2 fruit fly cellular contexts compared by ENCODE assay signal in genomic region chr3R:4632639-4633038, dm6.
TF ChIP-seq lines count a peak whose summit lies in the region.

No protein-coding gene starts in this region.

- TF ChIP-seq CTCF in S2 (optimal IDR thresholded peaks at IDR 0.05; lab: Kevin White, UChicago): peak; percentile 59 to 76
- TF ChIP-seq CTCF in whole organism, embryonic (GFP tag; optimal IDR thresholded peaks at IDR 0.05; lab: Kevin White, UChicago): peak; percentile 84

TF ChIP-seq in whole organism, embryonic, 481 proteins besides CTCF, POLR2A, EP300 and RAD21:
- TF ChIP-seq CG12104 (GFP tag; optimal IDR thresholded peaks at IDR 0.05; lab: Kevin White, UChicago) (no peak), pum (GFP tag; optimal IDR thresholded peaks at IDR 0.05; lab: Kevin White, UChicago) (no peak), CG2199 (GFP tag; IDR thresholded peaks at IDR 0.05; lab: Robert Waterston, UW) (0 out of 3 replicates have a peak, but pooled peaks have one; percentile 34), sens-2 (GFP tag; IDR thresholded peaks at IDR 0.05; lab: Robert Waterston, UW) (no peak), CG8281 (tag; optimal IDR thresholded peaks at IDR 0.05; lab: Kevin White, UChicago) (no peak), knrl (GFP tag; IDR thresholded peaks at IDR 0.05; lab: Robert Waterston, UW; ENCODE audit: partially characterized antibody) (no peak), C15 (GFP tag; IDR thresholded peaks at IDR 0.05; lab: Robert Waterston, UW) (0 out of 3 replicates have a peak, but pooled peaks have one; percentile 6), Dbx (GFP tag; IDR thresholded peaks at IDR 0.05; lab: Robert Waterston, UW) (no peak), CG10565 (GFP tag; optimal IDR thresholded peaks at IDR 0.05; lab: Kevin White, UChicago) (no peak), fd64A (GFP tag; optimal IDR thresholded peaks at IDR 0.05; lab: Kevin White, UChicago) (no peak), CG1647 (GFP tag; optimal IDR thresholded peaks at IDR 0.05; lab: Kevin White, UChicago) (no peak), CG18764 (GFP tag; optimal IDR thresholded peaks at IDR 0.05; lab: Kevin White, UChicago) (no peak), Dll (GFP tag; IDR thresholded peaks at IDR 0.05; lab: Robert Waterston, UW; ENCODE audit: partially characterized antibody) (no peak), CG10147 (GFP tag; optimal IDR thresholded peaks at IDR 0.05; lab: Kevin White, UChicago) (no peak), CG7839 (tag; optimal IDR thresholded peaks at IDR 0.05; lab: Kevin White, UChicago) (no peak), zen (tag; optimal IDR thresholded peaks at IDR 0.05; lab: Kevin White, UChicago) (peak; percentile 57), H2.0 (GFP tag; IDR thresholded peaks at IDR 0.05; lab: Robert Waterston, UW) (no peak), org-1 (GFP tag; optimal IDR thresholded peaks at IDR 0.05; lab: Kevin White, UChicago) (no peak), stwl (tag; optimal IDR thresholded peaks at IDR 0.05; lab: Kevin White, UChicago) (no peak), CG2712 (tag; optimal IDR thresholded peaks at IDR 0.05; lab: Kevin White, UChicago) (no peak), bbx (GFP tag; IDR thresholded peaks at IDR 0.05; lab: Robert Waterston, UW; ENCODE audit: partially characterized antibody) (no peak), CG9215 (GFP tag; IDR thresholded peaks at IDR 0.05; lab: Robert Waterston, UW) (no peak), dmrt11E (tag; optimal IDR thresholded peaks at IDR 0.05; lab: Kevin White, UChicago) (no peak)
